Fruit fly (Drosophila melanogaster) whole organism, embryonic: ENCODE data around the gene RpS12.

Experiments used
- ATbp ChIP-seq: fragments of 200-800 bp; sonication (Bioruptor generic); optimal IDR thresholded peaks from 2 replicates; lab custom pipeline; 2017; ENCODE audit warnings: missing biosample characterization, mild to moderate bottlenecking, missing genetic modification characterization, missing genetic modification reagents
- CG10147 ChIP-seq: fragments of 200-800 bp; sonication (Bioruptor generic); optimal IDR thresholded peaks from 2 replicates; lab custom pipeline; 2019; ENCODE audit warnings: missing biosample characterization, mild to moderate bottlenecking, missing genetic modification characterization, moderate library complexity
- CG12769 ChIP-seq: fragments of 200-800 bp; sonication (Bioruptor generic); optimal IDR thresholded peaks from 2 replicates; lab custom pipeline; 2019; ENCODE audit warnings: missing biosample characterization, mild to moderate bottlenecking, missing genetic modification characterization, moderate library complexity
- CG1603 ChIP-seq: fragments of 200-800 bp; sonication (Bioruptor generic); optimal IDR thresholded peaks from 2 replicates; lab custom pipeline; 2019; ENCODE audit warnings: missing biosample characterization, mild to moderate bottlenecking, missing genetic modification characterization, moderate library complexity
- CG17829 ChIP-seq: fragments of 200-800 bp; optimal IDR thresholded peaks from 2 replicates; lab custom pipeline; 2019; ENCODE audit warnings: missing biosample characterization, mild to moderate bottlenecking, missing genetic modification characterization, moderate library complexity
- CG18262 ChIP-seq: fragments of 200-800 bp; optimal IDR thresholded peaks from 3 replicates; lab custom pipeline; 2019; ENCODE audit warnings: missing biosample characterization, mild to moderate bottlenecking, missing genetic modification characterization, moderate library complexity
- CG2199 ChIP-seq: fragments of 200-800 bp; sonication (Bioruptor generic); IDR thresholded peaks from 3 replicates; pipeline ENCODE4 v1.3.6; 2022; ENCODE audit warnings: missing biosample characterization, missing genetic modification characterization
- CG2678 ChIP-seq: fragments of 200-800 bp; sonication (Bioruptor generic); optimal IDR thresholded peaks from 3 replicates; lab custom pipeline; 2019; ENCODE audit warnings: missing biosample characterization, mild to moderate bottlenecking, missing genetic modification characterization, moderate library complexity
- CG2712 ChIP-seq: fragments of 200-800 bp; optimal IDR thresholded peaks from 3 replicates; lab custom pipeline; 2019; ENCODE audit warnings: missing biosample characterization, mild to moderate bottlenecking, missing genetic modification characterization, moderate library complexity
- CG32772 ChIP-seq: fragments of 200-800 bp; sonication (Bioruptor generic); IDR thresholded peaks from 2 replicates; pipeline ENCODE4 v1.3.6; 2022; ENCODE audit warnings: missing biosample characterization, missing genetic modification characterization
- CG34422 ChIP-seq: fragments of 200-800 bp; sonication (Bioruptor generic); IDR thresholded peaks from 3 replicates; pipeline ENCODE4 v1.3.6; 2022; ENCODE audit warnings: missing biosample characterization, missing genetic modification characterization
- CG3847 ChIP-seq: fragments of 200-800 bp; sonication (Bioruptor generic); IDR thresholded peaks from 2 replicates; pipeline ENCODE4 v1.3.6; 2022; ENCODE audit warnings: missing biosample characterization, missing genetic modification characterization
- CG6254 ChIP-seq: fragments of 200-800 bp; sonication (Bioruptor generic); optimal IDR thresholded peaks from 3 replicates; lab custom pipeline; 2017; ENCODE audit warnings: mild to moderate bottlenecking, missing biosample characterization, missing genetic modification reagents, missing genetic modification characterization
- CG8281 ChIP-seq: fragments of 200-800 bp; sonication (Bioruptor generic); optimal IDR thresholded peaks from 2 replicates; lab custom pipeline; 2018; ENCODE audit warnings: missing biosample characterization, mild to moderate bottlenecking, missing genetic modification characterization, moderate library complexity
- CG8388 ChIP-seq: fragments of 200-800 bp; sonication (Bioruptor generic); optimal IDR thresholded peaks from 2 replicates; lab custom pipeline; 2019; ENCODE audit warnings: missing biosample characterization, mild to moderate bottlenecking, missing genetic modification characterization, moderate library complexity
- Doc2 ChIP-seq: fragments of 200-800 bp; sonication (Bioruptor generic); IDR thresholded peaks from 2 replicates; pipeline ENCODE4 v1.3.6; 2022; ENCODE audit warnings: missing biosample characterization, missing genetic modification characterization
- H2.0 ChIP-seq: fragments of 200-800 bp; sonication (Bioruptor generic); IDR thresholded peaks from 2 replicates; pipeline ENCODE4 v1.3.6; 2022; ENCODE audit warnings: missing biosample characterization, missing genetic modification characterization
- Mrtf ChIP-seq: fragments of 200-800 bp; sonication (Bioruptor generic); IDR thresholded peaks from 3 replicates; pipeline ENCODE4 v1.3.6; 2022; ENCODE audit warnings: missing biosample characterization, missing genetic modification characterization
- Oaz ChIP-seq: fragments of 200-800 bp; sonication (Bioruptor generic); IDR thresholded peaks from 2 replicates; pipeline ENCODE4 v1.3.6; 2022; ENCODE audit warnings: missing biosample characterization, missing genetic modification characterization
- Optix ChIP-seq: fragments of 200-800 bp; sonication (Bioruptor generic); IDR thresholded peaks from 3 replicates; pipeline ENCODE4 v1.3.6; 2022; ENCODE audit warnings: missing biosample characterization, missing genetic modification characterization
- ac ChIP-seq: fragments of 200-800 bp; sonication (Bioruptor generic); optimal IDR thresholded peaks from 3 replicates; lab custom pipeline; 2017; ENCODE audit warnings: missing biosample characterization, mild to moderate bottlenecking, missing genetic modification characterization
- ato ChIP-seq: fragments of 200-800 bp; sonication (Bioruptor generic); IDR thresholded peaks from 2 replicates; pipeline ENCODE4 v1.3.6; 2022; ENCODE audit warnings: missing biosample characterization, missing genetic modification characterization; ENCODE audit not compliant: partially characterized antibody
- bowl ChIP-seq: fragments of 200-800 bp; sonication (Bioruptor generic); IDR thresholded peaks from 2 replicates; pipeline ENCODE4 v1.3.6; 2022; ENCODE audit warnings: missing biosample characterization, missing genetic modification characterization
- chinmo ChIP-seq: fragments of 200-800 bp; sonication (Bioruptor generic); IDR thresholded peaks from 4 replicates; pipeline ENCODE4 v1.3.6; 2022; ENCODE audit warnings: missing biosample characterization, missing genetic modification characterization; ENCODE audit not compliant: partially characterized antibody
- grau ChIP-seq: fragments of 200-800 bp; optimal IDR thresholded peaks from 3 replicates; lab custom pipeline; 2019; ENCODE audit warnings: missing biosample characterization, mild to moderate bottlenecking, missing genetic modification characterization, moderate library complexity
- gsb-n ChIP-seq: fragments of 200-800 bp; sonication (Bioruptor generic); optimal IDR thresholded peaks from 3 replicates; lab custom pipeline; 2018; ENCODE audit warnings: missing biosample characterization, mild to moderate bottlenecking, missing genetic modification characterization
- kni ChIP-seq: fragments of 200-800 bp; sonication (Bioruptor generic); optimal IDR thresholded peaks from 3 replicates; lab custom pipeline; 2017; ENCODE audit warnings: mild to moderate bottlenecking, missing biosample characterization, missing genetic modification reagents, missing genetic modification characterization
- oc ChIP-seq: fragments of 200-800 bp; sonication (Bioruptor generic); optimal IDR thresholded peaks from 2 replicates; lab custom pipeline; 2018; ENCODE audit warnings: missing biosample characterization, mild to moderate bottlenecking, missing genetic modification characterization, moderate library complexity
- otp ChIP-seq: fragments of 200-800 bp; sonication (Bioruptor generic); IDR thresholded peaks from 3 replicates; pipeline ENCODE4, ENCODE4 v1.3.6; 2022; ENCODE audit warnings: missing biosample characterization, missing genetic modification characterization
- pan ChIP-seq, 4 experiments: fragments of >200 bp in 3 of 4; fragments of 200-800 bp in 1 of 4; sonication (Bioruptor generic) in 1 of 4; optimal IDR thresholded peaks in 3 of 4; IDR thresholded peaks in 1 of 4; 2 replicates each; pipeline versions ENCODE4 v1.3.6 to Lab custom; 2017 to 2022; ENCODE audit warnings: missing biosample characterization in 2 of 4, missing genetic modification characterization in 2 of 4, mixed read lengths in 1 of 4
- row ChIP-seq: fragments of 200-800 bp; sonication (Bioruptor generic); IDR thresholded peaks from 3 replicates; pipeline ENCODE4 v1.3.6; 2022; ENCODE audit warnings: missing biosample characterization, missing genetic modification characterization
- sens ChIP-seq: fragments of 200-800 bp; sonication (Bioruptor generic); peaks from one replicate; lab custom pipeline; 2016; ENCODE audit warnings: missing biosample characterization, missing genetic modification characterization
- toy ChIP-seq: fragments of 200-800 bp; sonication (Bioruptor generic); IDR thresholded peaks from 2 replicates; pipeline ENCODE4 v1.3.6; 2022; ENCODE audit warnings: missing biosample characterization, missing genetic modification characterization
- twi ChIP-seq: fragments of 200-800 bp; optimal IDR thresholded peaks from 2 replicates; lab custom pipeline; 2019; ENCODE audit warnings: missing biosample characterization, mild to moderate bottlenecking, missing genetic modification characterization, moderate library complexity
- unc-4 ChIP-seq: fragments of 200-800 bp; sonication (Bioruptor generic); IDR thresholded peaks from 2 replicates; pipeline ENCODE4 v1.3.6; 2022; ENCODE audit warnings: missing biosample characterization, missing genetic modification characterization; ENCODE audit not compliant: partially characterized antibody
- vvl ChIP-seq: fragments of 200-800 bp; sonication (Bioruptor generic); IDR thresholded peaks from 2 replicates; pipeline ENCODE4 v1.3.6; 2022; ENCODE audit warnings: missing biosample characterization, missing genetic modification characterization

The RpS12 gene

DNA sequence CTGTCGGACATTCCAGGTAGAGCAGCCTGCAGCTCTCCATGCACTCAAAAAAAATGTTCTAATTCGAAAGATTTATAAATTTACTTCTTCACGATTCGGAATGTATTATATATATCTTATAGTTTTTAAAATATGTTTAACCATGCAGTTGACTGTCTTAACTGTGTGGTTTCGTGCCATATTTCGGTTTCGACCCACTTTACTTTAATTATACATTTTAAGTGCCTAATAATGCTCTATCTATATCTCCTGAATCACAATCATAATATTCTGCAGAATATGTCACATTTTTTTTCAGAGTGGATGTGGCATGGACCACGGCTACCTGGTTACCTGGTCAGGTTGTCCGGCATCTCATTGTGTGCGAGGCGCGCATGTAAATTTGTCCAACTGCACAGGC, 26.5 kb downstream of the RpS12 start (continued):
- TF ChIP-seq CG32772 (GFP tag; lab: Robert Waterston, UW) (peak; percentile 21; the same call in 1 of the 2 replicates), CG18262 (tag; lab: Kevin White, UChicago) (peak; percentile 49), CG3847 (no peak), CG1603 (tag; lab: Kevin White, UChicago) (peak; percentile 8), vvl (no peak), chinmo (no peak), CG12769 (tag; lab: Kevin White, UChicago) (no peak), CG10147 (GFP tag; lab: Kevin White, UChicago) (no peak), CG8281 (tag; lab: Kevin White, UChicago) (no peak), CG8388 (GFP tag; lab: Kevin White, UChicago) (no peak), CG2678 (no peak), CG2712 (tag; lab: Kevin White, UChicago) (peak; percentile 55), CG17829 (tag; lab: Kevin White, UChicago) (peak; percentile 35), ATbp (GFP tag; lab: Kevin White, UChicago) (no peak), oc (no peak), CG34422 (GFP tag; lab: Robert Waterston, UW) (0 out of 3 replicates have a peak, but pooled peaks have one; percentile 13), bowl (no peak), grau (tag; lab: Kevin White, UChicago) (peak; percentile 1), kni (GFP tag; lab: Kevin White, UChicago) (peak; percentile 43), Oaz (GFP tag; lab: Robert Waterston, UW) (no peak)

DNA sequence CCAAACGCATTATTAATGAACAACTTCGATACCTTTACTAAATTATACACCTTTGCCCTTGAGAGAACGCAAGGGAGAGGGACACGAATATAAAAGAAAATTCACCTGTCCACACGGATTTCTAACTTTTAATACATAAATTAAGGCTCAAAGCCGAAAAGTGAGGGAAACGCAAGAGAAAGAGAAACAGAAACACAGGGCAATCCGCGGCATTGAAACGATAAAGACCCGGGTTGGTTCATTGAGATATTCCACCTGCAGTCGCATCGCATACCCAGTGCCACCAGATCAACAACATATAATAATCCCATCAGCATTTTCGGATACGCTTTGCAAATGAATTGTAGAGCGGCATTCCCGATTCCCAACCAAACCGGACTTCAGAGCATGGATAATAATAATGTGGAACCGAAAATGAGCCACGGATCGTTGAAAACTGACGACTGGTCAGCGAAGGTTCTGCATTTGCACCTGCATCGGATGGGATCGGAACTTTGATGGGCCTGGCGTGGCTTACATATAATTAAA, 27.6 kb downstream of the RpS12 start:
- TF ChIP-seq vvl (0 out of 2 replicates have a peak, but pooled peaks have one; percentile 15), pan (optimal IDR thresholded peaks at IDR 0.05; lab: Kevin White, UChicago) (no peak), pan (GFP tag; optimal IDR thresholded peaks at IDR 0.05 in 1 of 2, IDR thresholded peaks at IDR 0.05 in 1 of 2) (no peak), ato (0 out of 2 replicates have a peak, but pooled peaks have one; percentile 26), ac (GFP tag; lab: Kevin White, UChicago) (peak; percentile 57), sens (GFP tag; lab: Kevin White, UChicago) (peak; percentile 66), gsb-n (tag; lab: Kevin White, UChicago) (peak; percentile 39), Oaz (GFP tag; lab: Robert Waterston, UW) (no peak), otp (no peak), row (GFP tag; lab: Robert Waterston, UW) (no peak), Doc2 (GFP tag; lab: Robert Waterston, UW) (no peak), kni (GFP tag; lab: Kevin White, UChicago) (peak; percentile 43), Mrtf (no peak), H2.0 (GFP tag; lab: Robert Waterston, UW) (no peak), oc (peak; percentile 51), Optix (GFP tag; lab: Robert Waterston, UW) (0 out of 3 replicates have a peak, but pooled peaks have one; percentile 7), CG6254 (GFP tag; lab: Kevin White, UChicago) (no peak), CG34422 (GFP tag; lab: Robert Waterston, UW) (no peak), toy (GFP tag; lab: Robert Waterston, UW) (no peak), CG2199 (GFP tag; lab: Robert Waterston, UW) (peak; percentile 58; the same call in 1 of the 3 replicates)

DNA sequence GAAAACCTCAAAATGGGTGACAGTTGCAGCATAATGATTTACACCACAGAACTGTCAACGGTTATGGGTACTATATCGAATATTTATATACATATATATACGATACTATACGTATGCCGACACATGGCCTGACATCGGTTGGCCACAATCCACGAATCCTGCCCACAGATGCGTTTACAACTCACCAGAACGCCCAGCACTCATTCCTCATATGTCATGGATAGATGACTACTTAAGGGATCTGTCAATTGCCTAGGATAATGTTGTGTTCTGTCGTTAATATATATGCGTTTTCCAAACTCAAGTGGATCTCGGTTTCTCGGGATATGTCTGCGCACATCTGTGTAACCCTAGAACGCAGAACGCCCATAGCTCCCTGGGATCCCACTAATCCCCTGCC, 35.3 kb downstream of the RpS12 start:
- TF ChIP-seq twi (tag; lab: Kevin White, UChicago) (peak; percentile 94), unc-4 (GFP tag; lab: Robert Waterston, UW) (no peak)
